Worm (Caenorhabditis elegans) whole organism, L4 larva: Measurements from ENCODE around the gene txt-13.

ENCODE experiments used
- ctbp-1 ChIP-seq: fragments of 200-800 bp; sonication (Bioruptor generic); IDR thresholded peaks from 2 replicates; pipeline ENCODE4 v1.3.6; 2022; ENCODE audit warnings: missing genetic modification reagents, missing genetic modification characterization, missing compliant biosample characterization
- nhr-77 ChIP-seq: fragments of 150-350 bp; optimal IDR thresholded peaks from 2 replicates; lab custom pipeline; 2014; ENCODE audit warnings: missing biosample characterization, missing genetic modification characterization
- unc-62 ChIP-seq, 3 experiments: fragments of 150-350 bp in 1 of 3; sonication (generic microtip); optimal IDR thresholded peaks in 2 of 3; peaks in 1 of 3; 1 replicate in 1 of 3; 2 replicates in 2 of 3; lab custom pipeline; 2014 to 2017; ENCODE audit warnings: missing biosample characterization in 3 of 3, missing genetic modification characterization in 3 of 3, missing genetic modification reagents in 3 of 3, missing genotype in 1 of 3

- TF ChIP-seq unc-62 (GFP tag; optimal IDR thresholded peaks at IDR 0.05 in 1 of 2; lab: Kevin White, UChicago) = no peak
- TF ChIP-seq unc-62 (tag; optimal IDR thresholded peaks at IDR 0.05; lab: Kevin White, UChicago) = no peak
- TF ChIP-seq nhr-77 = no peak
- TF ChIP-seq ctbp-1 = no peak
Observed at ce11 chrII:10554972-10555371, 15.4 kb upstream of the txt-13 start, which contains the start of gene mnk-1.
